Worm (Caenorhabditis elegans): Measurements from ENCODE around the gene fbxa-53.
"Not testable (repeated sequence)": the region's sequence is repeated elsewhere in the genome, so short reads cannot be mapped to it uniquely, and the experiment has no call there.

fbxa-53 gene

ce11 chrX:1718479-1718878, at the start of gene fbxa-53:
fbxa-53 (minus strand) TSS chrX:1718579.
- TF ChIP-seq T22C8.4 (GFP tag; IDR thresholded peaks at IDR 0.05) (no peak), ztf-29 (GFP tag; IDR thresholded peaks at IDR 0.05) (no peak), ztf-23 (GFP tag; IDR thresholded peaks at IDR 0.05) (no peak), tab-1 (GFP tag; IDR thresholded peaks at IDR 0.05) (no peak), med-1 (GFP tag; optimal IDR thresholded peaks at IDR 0.05; ENCODE audit: insufficient read depth) (no peak), klf-2 (GFP tag; conservative IDR thresholded peaks at IDR 0.05) (no peak), flt-1 (GFP tag; IDR thresholded peaks at IDR 0.05) (no peak), ref-1 (GFP tag; conservative IDR thresholded peaks at IDR 0.05) (no peak), cog-1 (tag; optimal IDR thresholded peaks at IDR 0.05) (no peak)

- TF ChIP-seq T22C8.4 (GFP tag; IDR thresholded peaks at IDR 0.05); med-1 (GFP tag; optimal IDR thresholded peaks at IDR 0.05; ENCODE audit: insufficient read depth); tab-1 (GFP tag; IDR thresholded peaks at IDR 0.05): not testable (repeated sequence)
Observed at ce11 chrX:1748476-1748875, 30.1 kb upstream of the fbxa-53 start, which contains the start of gene Y75D11A.6. Y75D11A.6 (minus strand) TSS chrX:1748576.

ce11 chrX:1746117-1746516, 27.7 kb upstream of the fbxa-53 start, which contains the start of gene Y75D11A.3:
Y75D11A.3 (minus strand) TSS chrX:1746217.
- TF ChIP-seq ztf-23, tab-1, T22C8.4 (GFP tag; IDR thresholded peaks at IDR 0.05): not testable (repeated sequence)

ce11 chrX:1742530-1742929, 24.2 kb upstream of the fbxa-53 start, which contains the start of gene Y75D11A.2:
Y75D11A.2 (plus strand) TSS chrX:1742830.
- not testable (repeated sequence) for TF ChIP-seq T22C8.4 (GFP tag; IDR thresholded peaks at IDR 0.05); ref-1 (GFP tag; conservative IDR thresholded peaks at IDR 0.05); tab-1 (GFP tag; IDR thresholded peaks at IDR 0.05)

- TF ChIP-seq ztf-29 (GFP tag; IDR thresholded peaks at IDR 0.05) (no peak), flt-1 (GFP tag; IDR thresholded peaks at IDR 0.05) (no peak), med-1 (GFP tag; optimal IDR thresholded peaks at IDR 0.05; ENCODE audit: insufficient read depth) (no peak), T22C8.4 (GFP tag; IDR thresholded peaks at IDR 0.05) (no peak), tab-1 (GFP tag; IDR thresholded peaks at IDR 0.05) (no peak), cog-1 (tag; optimal IDR thresholded peaks at IDR 0.05) (no peak), klf-2 (GFP tag; conservative IDR thresholded peaks at IDR 0.05) (no peak), ref-1 (GFP tag; conservative IDR thresholded peaks at IDR 0.05) (no peak), ztf-23 (GFP tag; IDR thresholded peaks at IDR 0.05) (no peak)
Observed at ce11 chrX:1737606-1738005, 19.2 kb upstream of the fbxa-53 start, which contains the start of gene F07G6.10. F07G6.10 (plus strand) TSS chrX:1737906.

ce11 chrX:1735941-1736340, 17.6 kb upstream of the fbxa-53 start, which contains the start of gene F07G6.12:
F07G6.12 (plus strand) TSS chrX:1736241.
- TF ChIP-seq cog-1 (tag; optimal IDR thresholded peaks at IDR 0.05) (no peak), flt-1 (GFP tag; IDR thresholded peaks at IDR 0.05) (no peak), T22C8.4 (GFP tag; IDR thresholded peaks at IDR 0.05) (no peak)

- TF ChIP-seq ztf-23 (GFP tag; IDR thresholded peaks at IDR 0.05) (no peak), cog-1 (tag; optimal IDR thresholded peaks at IDR 0.05) (no peak), tab-1 (GFP tag; IDR thresholded peaks at IDR 0.05) (no peak), ref-1 (GFP tag; conservative IDR thresholded peaks at IDR 0.05) (no peak), flt-1 (GFP tag; IDR thresholded peaks at IDR 0.05) (no peak), T22C8.4 (GFP tag; IDR thresholded peaks at IDR 0.05) (no peak), klf-2 (GFP tag; conservative IDR thresholded peaks at IDR 0.05) (no peak), ztf-29 (GFP tag; IDR thresholded peaks at IDR 0.05) (no peak), med-1 (GFP tag; optimal IDR thresholded peaks at IDR 0.05; ENCODE audit: insufficient read depth) (no peak)
Observed at ce11 chrX:1729558-1729957, 11.2 kb upstream of the fbxa-53 start, which contains the start of gene dgn-3. dgn-3 (plus strand) TSS chrX:1729858.

ce11 chrX:1727056-1727455, 8.7 kb upstream of the fbxa-53 start, which contains the start of gene F07G6.2:
F07G6.2 (plus strand) TSS chrX:1727356.
- TF ChIP-seq T22C8.4 (GFP tag; IDR thresholded peaks at IDR 0.05) (no peak), tab-1 (GFP tag; IDR thresholded peaks at IDR 0.05) (no peak), klf-2 (GFP tag; conservative IDR thresholded peaks at IDR 0.05) (no peak), ztf-29 (GFP tag; IDR thresholded peaks at IDR 0.05) (no peak)

ce11 chrX:1720359-1720758, 2.0 kb upstream of the fbxa-53 start, which contains the start of gene F07G6.8:
F07G6.8 (minus strand) TSS chrX:1720459.
- TF ChIP-seq flt-1 (GFP tag; IDR thresholded peaks at IDR 0.05), result no peak
- TF ChIP-seq ztf-23 (GFP tag; IDR thresholded peaks at IDR 0.05), result no peak
- TF ChIP-seq T22C8.4 (GFP tag; IDR thresholded peaks at IDR 0.05), result no peak
- no peak for TF ChIP-seq ref-1 (GFP tag; conservative IDR thresholded peaks at IDR 0.05)
- no peak for TF ChIP-seq med-1 (GFP tag; optimal IDR thresholded peaks at IDR 0.05; ENCODE audit: insufficient read depth)
- no peak for TF ChIP-seq tab-1 (GFP tag; IDR thresholded peaks at IDR 0.05)
- TF ChIP-seq cog-1 (tag; optimal IDR thresholded peaks at IDR 0.05), result no peak
- no peak for TF ChIP-seq ztf-29 (GFP tag; IDR thresholded peaks at IDR 0.05)
- no peak for TF ChIP-seq klf-2 (GFP tag; conservative IDR thresholded peaks at IDR 0.05)

- TF ChIP-seq med-1 (GFP tag; optimal IDR thresholded peaks at IDR 0.05; ENCODE audit: insufficient read depth), result no peak
- no peak for TF ChIP-seq ref-1 (GFP tag; conservative IDR thresholded peaks at IDR 0.05)
- no peak for TF ChIP-seq flt-1 (GFP tag; IDR thresholded peaks at IDR 0.05)
- TF ChIP-seq klf-2 (GFP tag; conservative IDR thresholded peaks at IDR 0.05), result no peak
- no peak for TF ChIP-seq tab-1 (GFP tag; IDR thresholded peaks at IDR 0.05)
- no peak for TF ChIP-seq T22C8.4 (GFP tag; IDR thresholded peaks at IDR 0.05)
- no peak for TF ChIP-seq cog-1 (tag; optimal IDR thresholded peaks at IDR 0.05)
- no peak for TF ChIP-seq ztf-23 (GFP tag; IDR thresholded peaks at IDR 0.05)
- TF ChIP-seq ztf-29 (GFP tag; IDR thresholded peaks at IDR 0.05), result no peak
Observed at ce11 chrX:1712538-1712937, 5.8 kb downstream of the fbxa-53 start, which contains the start of gene fbxa-52. fbxa-52 (minus strand) TSS chrX:1712638.
